Fruit fly (Drosophila melanogaster) whole organism, embryonic: ENCODE measurements around the gene Polr3I.

Experiments
- CG13287 ChIP-seq: fragments of 200-800 bp; sonication (Bioruptor generic); IDR thresholded peaks from 2 replicates; pipeline ENCODE4 v1.3.6; 2022; ENCODE audit warnings: missing biosample characterization, missing genetic modification characterization; ENCODE audit not compliant: partially characterized antibody
- CG5180 ChIP-seq: fragments of 200-800 bp; sonication (Bioruptor generic); optimal IDR thresholded peaks from 3 replicates; lab custom pipeline; 2017; ENCODE audit warnings: missing biosample characterization, missing genetic modification characterization, mild to moderate bottlenecking, moderate library complexity, missing genetic modification reagents
- D19B ChIP-seq: fragments of 200-800 bp; sonication (Bioruptor generic); optimal IDR thresholded peaks from 2 replicates; lab custom pipeline; 2017; ENCODE audit warnings: missing biosample characterization, mild to moderate bottlenecking, missing genetic modification characterization
- HLHmδ ChIP-seq: fragments of 200-800 bp; sonication (Bioruptor generic); optimal IDR thresholded peaks from 2 replicates; lab custom pipeline; 2018; ENCODE audit warnings: missing biosample characterization, mild to moderate bottlenecking, missing genetic modification characterization, moderate library complexity
- br ChIP-seq: fragments of >200 bp; optimal IDR thresholded peaks from 2 replicates; lab custom pipeline; 2017
- lbe ChIP-seq: fragments of 200-800 bp; sonication (Bioruptor generic); optimal IDR thresholded peaks from 2 replicates; lab custom pipeline; 2016; ENCODE audit warnings: missing biosample characterization, mild to moderate bottlenecking, missing genetic modification characterization
- row ChIP-seq: fragments of 200-800 bp; sonication (Bioruptor generic); IDR thresholded peaks from 3 replicates; pipeline ENCODE4 v1.3.6; 2022; ENCODE audit warnings: missing biosample characterization, missing genetic modification characterization

- TF ChIP-seq lbe (GFP tag; lab: Kevin White, UChicago) (no peak), br (lab: Kevin White, UChicago) (no peak), D19B (GFP tag; lab: Kevin White, UChicago) (no peak), HLHmδ (GFP tag; lab: Kevin White, UChicago) (no peak), row (GFP tag; lab: Robert Waterston, UW) (no peak), CG13287 (GFP tag; lab: Robert Waterston, UW) (no peak), CG5180 (GFP tag; lab: Kevin White, UChicago) (no peak)
These were observed 12.7 kb downstream of the Polr3I start, which contains the start of gene CG33252 for dm6 chrX:16897087-16897486.
